Fruit fly (Drosophila melanogaster) whole organism, embryonic: ENCODE results near the gene CG5808.

ENCODE experiments used
- Atf-2 ChIP-seq: fragments of 200-800 bp; sonication (Bioruptor generic); optimal IDR thresholded peaks from 2 replicates; lab custom pipeline; 2016; ENCODE audit warnings: missing biosample characterization, missing genetic modification characterization
- Bgb ChIP-seq: fragments of 200-800 bp; sonication (Bioruptor generic); IDR thresholded peaks from 2 replicates; pipeline ENCODE4 v1.3.6; 2022; ENCODE audit warnings: missing biosample characterization, missing genetic modification characterization; ENCODE audit not compliant: partially characterized antibody
- CG10543 ChIP-seq: fragments of 200-800 bp; sonication (Bioruptor generic); optimal IDR thresholded peaks from 3 replicates; lab custom pipeline; 2017; ENCODE audit warnings: missing biosample characterization, mild to moderate bottlenecking, missing genetic modification characterization, moderate library complexity
- CG12155 ChIP-seq: fragments of 200-800 bp; sonication (Bioruptor generic); optimal IDR thresholded peaks from 3 replicates; lab custom pipeline; 2016; ENCODE audit warnings: missing biosample characterization, missing genetic modification characterization
- CG12942 ChIP-seq: fragments of 200-800 bp; sonication (Bioruptor generic); optimal IDR thresholded peaks from 3 replicates; lab custom pipeline; 2016; ENCODE audit warnings: missing biosample characterization, missing genetic modification characterization
- CG13424 ChIP-seq: fragments of 200-800 bp; sonication (Bioruptor generic); optimal IDR thresholded peaks from 2 replicates; lab custom pipeline; 2019; ENCODE audit warnings: missing biosample characterization, mild to moderate bottlenecking, missing genetic modification characterization, moderate library complexity
- CG16813 ChIP-seq: fragments of 200-800 bp; sonication (Bioruptor generic); IDR thresholded peaks from 3 replicates; pipeline ENCODE4 v1.3.6; 2022; ENCODE audit warnings: missing biosample characterization, missing genetic modification characterization; ENCODE audit not compliant: partially characterized antibody
- CG17568 ChIP-seq: fragments of 200-800 bp; sonication (Bioruptor generic); optimal IDR thresholded peaks from 2 replicates; lab custom pipeline; 2018; ENCODE audit warnings: missing biosample characterization, mild to moderate bottlenecking, missing genetic modification characterization, moderate library complexity
- CG31441 ChIP-seq: fragments of 200-800 bp; sonication (Bioruptor generic); IDR thresholded peaks from 2 replicates; pipeline ENCODE4 v1.3.6; 2022; ENCODE audit warnings: missing biosample characterization, missing genetic modification characterization
- CG3163 ChIP-seq: fragments of 200-800 bp; sonication (Bioruptor generic); optimal IDR thresholded peaks from 3 replicates; lab custom pipeline; 2016; ENCODE audit warnings: missing biosample characterization, missing genetic modification characterization
- CG33213 ChIP-seq: fragments of 200-800 bp; sonication (Bioruptor generic); optimal IDR thresholded peaks from 3 replicates; lab custom pipeline; 2016; ENCODE audit warnings: missing biosample characterization, missing genetic modification characterization
- CG3838 ChIP-seq: fragments of 200-800 bp; sonication (Bioruptor generic); optimal IDR thresholded peaks from 3 replicates; lab custom pipeline; 2016; ENCODE audit warnings: missing biosample characterization, missing genetic modification characterization
- CG4707 ChIP-seq: fragments of 200-800 bp; sonication (Bioruptor generic); optimal IDR thresholded peaks from 2 replicates; lab custom pipeline; 2018; ENCODE audit warnings: missing biosample characterization, mild to moderate bottlenecking, missing genetic modification characterization, moderate library complexity
- CG6765 ChIP-seq: fragments of 200-800 bp; sonication (Bioruptor generic); optimal IDR thresholded peaks from 3 replicates; lab custom pipeline; 2017; ENCODE audit warnings: missing biosample characterization, mild to moderate bottlenecking, missing genetic modification characterization
- CG7928 ChIP-seq: fragments of 200-800 bp; sonication (Bioruptor generic); optimal IDR thresholded peaks from 2 replicates; lab custom pipeline; 2017; ENCODE audit warnings: missing biosample characterization, mild to moderate bottlenecking, missing genetic modification characterization
- CG8359 ChIP-seq: fragments of 200-800 bp; sonication (Bioruptor generic); optimal IDR thresholded peaks from 2 replicates; lab custom pipeline; 2017; ENCODE audit warnings: missing biosample characterization, mild to moderate bottlenecking, missing genetic modification characterization, borderline replicate concordance
- CG9876 ChIP-seq: fragments of 200-800 bp; sonication (Bioruptor generic); optimal IDR thresholded peaks from 2 replicates; lab custom pipeline; 2016; ENCODE audit warnings: missing biosample characterization, missing genetic modification characterization
- CrebB ChIP-seq: fragments of 200-800 bp; sonication (Bioruptor generic); optimal IDR thresholded peaks from 3 replicates; lab custom pipeline; 2018; ENCODE audit warnings: missing biosample characterization, mild to moderate bottlenecking, missing genetic modification characterization
- Eip74EF ChIP-seq, 2 experiments: fragments of 200-800 bp in 1 of 2; fragments of >200 bp in 1 of 2; sonication (Bioruptor generic) in 1 of 2; optimal IDR thresholded peaks; 2 replicates each; lab custom pipeline; 2017 to 2019; ENCODE audit warnings: missing biosample characterization in 2 of 2, missing genetic modification characterization in 2 of 2, mild to moderate bottlenecking in 1 of 2, moderate library complexity in 1 of 2
- H15 ChIP-seq: fragments of 200-800 bp; sonication (Bioruptor generic); IDR thresholded peaks from 3 replicates; pipeline ENCODE4 v1.3.6; 2022; ENCODE audit warnings: missing biosample characterization, missing genetic modification characterization
- H2.0 ChIP-seq: fragments of 200-800 bp; sonication (Bioruptor generic); IDR thresholded peaks from 2 replicates; pipeline ENCODE4 v1.3.6; 2022; ENCODE audit warnings: missing biosample characterization, missing genetic modification characterization
- Hmr ChIP-seq: fragments of 200-800 bp; sonication (Bioruptor generic); optimal IDR thresholded peaks from 3 replicates; lab custom pipeline; 2017; ENCODE audit warnings: mild to moderate bottlenecking, missing biosample characterization, missing genetic modification reagents, missing genetic modification characterization
- Hmx ChIP-seq: fragments of 200-800 bp; sonication (Bioruptor generic); optimal IDR thresholded peaks from 2 replicates; lab custom pipeline; 2016; ENCODE audit warnings: missing biosample characterization, missing genetic modification characterization
- Lhr ChIP-seq: fragments of 200-800 bp; sonication (Bioruptor generic); optimal IDR thresholded peaks from 3 replicates; lab custom pipeline; 2017; ENCODE audit warnings: mild to moderate bottlenecking, missing biosample characterization, missing genetic modification reagents, missing genetic modification characterization
- Lim3 ChIP-seq: fragments of 200-800 bp; sonication (Bioruptor generic); IDR thresholded peaks from 2 replicates; pipeline ENCODE4 v1.3.6; 2022; ENCODE audit warnings: missing biosample characterization, missing genetic modification characterization
- Max ChIP-seq: fragments of 200-800 bp; sonication (Bioruptor generic); optimal IDR thresholded peaks from 2 replicates; lab custom pipeline; 2016; ENCODE audit warnings: missing biosample characterization, mild to moderate bottlenecking, missing genetic modification characterization
- Oaz ChIP-seq: fragments of 200-800 bp; sonication (Bioruptor generic); IDR thresholded peaks from 2 replicates; pipeline ENCODE4 v1.3.6; 2022; ENCODE audit warnings: missing biosample characterization, missing genetic modification characterization
- ab ChIP-seq: fragments of 200-800 bp; sonication (Bioruptor generic); optimal IDR thresholded peaks from 2 replicates; lab custom pipeline; 2016; ENCODE audit warnings: missing biosample characterization, missing genetic modification characterization
- abd-A ChIP-seq: fragments of 200-800 bp; sonication (Bioruptor generic); optimal IDR thresholded peaks from 3 replicates; lab custom pipeline; 2019; ENCODE audit warnings: missing biosample characterization, mild to moderate bottlenecking, missing genetic modification characterization, moderate library complexity
- ase ChIP-seq: fragments of 200-800 bp; sonication (Bioruptor generic); IDR thresholded peaks from 3 replicates; pipeline ENCODE4 v1.3.6; 2022; ENCODE audit warnings: missing biosample characterization, missing genetic modification characterization
- chinmo ChIP-seq: fragments of 200-800 bp; sonication (Bioruptor generic); IDR thresholded peaks from 4 replicates; pipeline ENCODE4 v1.3.6; 2022; ENCODE audit warnings: missing biosample characterization, missing genetic modification characterization; ENCODE audit not compliant: partially characterized antibody
- danr ChIP-seq: fragments of 200-800 bp; sonication (Bioruptor generic); IDR thresholded peaks from 2 replicates; pipeline ENCODE4 v1.3.6; 2022; ENCODE audit warnings: missing biosample characterization, missing genetic modification characterization
- dati ChIP-seq: fragments of 200-800 bp; sonication (Bioruptor generic); IDR thresholded peaks from 2 replicates; pipeline ENCODE4 v1.3.6; 2022; ENCODE audit warnings: missing biosample characterization, missing genetic modification characterization
- emc ChIP-seq: fragments of 200-800 bp; sonication (Bioruptor generic); optimal IDR thresholded peaks from 2 replicates; lab custom pipeline; 2016; ENCODE audit warnings: missing biosample characterization, missing genetic modification characterization
- ems ChIP-seq: fragments of 200-800 bp; sonication (Bioruptor generic); optimal IDR thresholded peaks from 3 replicates; lab custom pipeline; 2016; ENCODE audit warnings: missing biosample characterization, missing genetic modification characterization
- esg ChIP-seq: fragments of 200-800 bp; sonication (Bioruptor generic); conservative IDR thresholded peaks from 2 replicates; pipeline ENCODE4 v1.3.6; 2022; ENCODE audit warnings: missing biosample characterization, missing genetic modification characterization
- ind ChIP-seq: fragments of 200-800 bp; sonication (Bioruptor generic); optimal IDR thresholded peaks from 3 replicates; lab custom pipeline; 2016; ENCODE audit warnings: missing biosample characterization, missing genetic modification characterization
- insv ChIP-seq, 2 experiments: fragments of 200-800 bp; sonication (Bioruptor generic); optimal IDR thresholded peaks; 3 replicates each; lab custom pipeline; 2016 to 2018; ENCODE audit warnings: missing biosample characterization in 2 of 2, missing genetic modification characterization in 2 of 2
- jumu ChIP-seq: fragments of 200-800 bp; sonication (Bioruptor generic); optimal IDR thresholded peaks from 3 replicates; lab custom pipeline; 2016; ENCODE audit warnings: missing biosample characterization, missing genetic modification characterization
- kah ChIP-seq: fragments of 200-800 bp; sonication (Bioruptor generic); optimal IDR thresholded peaks from 2 replicates; lab custom pipeline; 2018; ENCODE audit warnings: missing biosample characterization, mild to moderate bottlenecking, missing genetic modification characterization
- mam ChIP-seq: fragments of 200-800 bp; sonication (Bioruptor generic); optimal IDR thresholded peaks from 3 replicates; lab custom pipeline; 2016; ENCODE audit warnings: missing biosample characterization, missing genetic modification characterization
- nau ChIP-seq: fragments of 200-800 bp; sonication (Bioruptor generic); optimal IDR thresholded peaks from 3 replicates; lab custom pipeline; 2017; ENCODE audit warnings: missing biosample characterization, mild to moderate bottlenecking, missing genetic modification characterization, missing genetic modification reagents
- pita ChIP-seq: fragments of 200-800 bp; sonication (Bioruptor generic); optimal IDR thresholded peaks from 2 replicates; lab custom pipeline; 2017; ENCODE audit warnings: missing biosample characterization, mild to moderate bottlenecking, missing genetic modification characterization
- run ChIP-seq: fragments of 200-800 bp; sonication (Bioruptor generic); optimal IDR thresholded peaks from 3 replicates; lab custom pipeline; 2018; ENCODE audit warnings: missing biosample characterization, mild to moderate bottlenecking, missing genetic modification characterization
- seq ChIP-seq: fragments of 200-800 bp; sonication (Bioruptor generic); IDR thresholded peaks from 2 replicates; pipeline ENCODE4 v1.3.6; 2022; ENCODE audit warnings: missing biosample characterization, missing genetic modification characterization
- ssp ChIP-seq: fragments of 200-800 bp; sonication (Bioruptor generic); IDR thresholded peaks from 2 replicates; pipeline ENCODE4 v1.3.6; 2022; ENCODE audit warnings: missing biosample characterization, missing genetic modification characterization
- tio ChIP-seq: fragments of 200-800 bp; sonication (Bioruptor generic); optimal IDR thresholded peaks from 2 replicates; lab custom pipeline; 2017; ENCODE audit warnings: missing biosample characterization, missing genetic modification characterization, inconsistent platforms
- toy ChIP-seq: fragments of 200-800 bp; sonication (Bioruptor generic); IDR thresholded peaks from 2 replicates; pipeline ENCODE4 v1.3.6; 2022; ENCODE audit warnings: missing biosample characterization, missing genetic modification characterization
- unpg ChIP-seq: fragments of 200-800 bp; sonication (Bioruptor generic); optimal IDR thresholded peaks from 3 replicates; lab custom pipeline; 2018; ENCODE audit warnings: missing biosample characterization, mild to moderate bottlenecking, missing genetic modification characterization, moderate library complexity
- yki ChIP-seq: fragments of >200 bp; optimal IDR thresholded peaks from 3 replicates; lab custom pipeline; 2018

The CG5808 gene

DNA sequence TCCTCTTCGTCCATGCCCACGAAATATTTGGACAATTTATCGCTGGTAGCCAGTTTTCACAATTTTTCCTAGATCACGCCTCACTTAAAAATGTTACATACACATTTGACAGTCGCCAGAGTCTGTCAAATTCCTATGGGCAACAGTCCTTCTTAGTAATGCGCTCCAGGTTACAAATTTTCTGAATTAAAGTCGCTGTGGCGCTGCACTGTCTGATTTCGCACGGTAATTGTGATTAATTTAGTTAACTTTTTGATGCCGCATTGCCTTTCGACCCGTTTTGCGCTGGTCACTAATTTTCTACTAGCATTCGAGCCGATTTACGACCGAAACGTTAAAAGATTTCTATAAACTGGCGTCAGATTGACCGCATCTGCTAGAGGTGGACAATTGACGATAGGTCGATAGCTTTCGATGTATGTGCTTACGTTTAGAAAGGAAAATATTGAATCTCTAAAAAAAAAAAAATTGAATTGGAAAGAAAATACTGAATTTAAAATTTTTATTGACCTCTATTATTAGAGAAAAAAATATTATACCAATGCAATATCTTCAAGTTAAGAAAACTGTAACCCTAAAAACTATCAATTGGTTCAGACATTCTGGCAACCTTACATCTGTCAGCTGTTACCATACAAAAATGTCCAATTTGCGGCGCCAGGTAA is 3.0 kb downstream of the CG5808 start, which contains the start of the genes lili and CG34150 (continued):
- TF ChIP-seq CG8359 (GFP tag; lab: Kevin White, UChicago), result no peak
- TF ChIP-seq Bgb (GFP tag; lab: Robert Waterston, UW), result peak; percentile 74
- no peak for TF ChIP-seq danr (GFP tag; lab: Robert Waterston, UW)
- TF ChIP-seq esg (GFP tag; lab: Robert Waterston, UW), result peak; percentile 64
- TF ChIP-seq CG16813 (GFP tag; lab: Robert Waterston, UW), result peak; percentile 78
- peak; percentile 71 for TF ChIP-seq ssp
- TF ChIP-seq toy (GFP tag; lab: Robert Waterston, UW), result no peak
- TF ChIP-seq Max, result peak; percentile 79
- no peak for TF ChIP-seq abd-A
- peak; percentile 37; the same call in 1 of the 2 replicates for TF ChIP-seq seq (GFP tag; lab: Robert Waterston, UW)
- peak; percentile 62 for TF ChIP-seq Atf-2
- no peak for TF ChIP-seq dati (GFP tag; lab: Robert Waterston, UW)
- peak; percentile 54 for TF ChIP-seq tio
- no peak for TF ChIP-seq nau (GFP tag; lab: Kevin White, UChicago)
- TF ChIP-seq CG6765, result peak; percentile 10
- TF ChIP-seq jumu (GFP tag; lab: Kevin White, UChicago), result peak; percentile 33
- no peak for TF ChIP-seq ase
- peak; percentile 66; the same call in 2 of the 3 replicates for TF ChIP-seq H15 (GFP tag; lab: Robert Waterston, UW)
- TF ChIP-seq emc, result peak; percentile 28
- TF ChIP-seq Lim3 (GFP tag; lab: Robert Waterston, UW), result no peak
- no peak for TF ChIP-seq CG9876 (GFP tag; lab: Kevin White, UChicago)
- peak; percentile 80 for TF ChIP-seq mam
- peak in 1 of 2 experiments; percentile 32 for TF ChIP-seq insv (GFP tag; optimal IDR thresholded peaks at IDR 0.05; lab: Kevin White, UChicago)
- 0 out of 2 replicates have a peak, but pooled peaks have one; percentile 25 for TF ChIP-seq H2.0 (GFP tag; lab: Robert Waterston, UW)
- TF ChIP-seq run (tag; lab: Kevin White, UChicago), result no peak
- TF ChIP-seq CG17568 (GFP tag; lab: Kevin White, UChicago), result no peak
- TF ChIP-seq ab, result no peak
- TF ChIP-seq Lhr (GFP tag; lab: Kevin White, UChicago), result peak; percentile 58
- peak; percentile 70 for TF ChIP-seq ems
- TF ChIP-seq CG4707, result no peak
- TF ChIP-seq CG13424 (tag; lab: Kevin White, UChicago), result peak; percentile 89
- peak; percentile 67 for TF ChIP-seq CG3838 (GFP tag; lab: Kevin White, UChicago)
- no peak for TF ChIP-seq yki (lab: Kevin White, UChicago)
- peak; percentile 54 for TF ChIP-seq CG33213 (GFP tag; lab: Kevin White, UChicago)
- TF ChIP-seq CG12942 (GFP tag; lab: Kevin White, UChicago), result peak; percentile 74
- TF ChIP-seq Eip74EF (GFP tag; optimal IDR thresholded peaks at IDR 0.05; lab: Kevin White, UChicago), result no peak
- TF ChIP-seq CG31441 (GFP tag; lab: Robert Waterston, UW), result peak; percentile 78
- peak; percentile 73 for TF ChIP-seq ind (GFP tag; lab: Kevin White, UChicago)
- TF ChIP-seq unpg (GFP tag; lab: Kevin White, UChicago), result peak; percentile 71
- peak; percentile 30 for TF ChIP-seq Hmx
- peak; percentile 58 for TF ChIP-seq Hmr
- TF ChIP-seq CG3163 (GFP tag; lab: Kevin White, UChicago), result peak; percentile 34
- peak; percentile 71 for TF ChIP-seq CG10543 (GFP tag; lab: Kevin White, UChicago)
- no peak for TF ChIP-seq kah
- TF ChIP-seq chinmo, result no peak
- TF ChIP-seq CG12155, result peak; percentile 82
- TF ChIP-seq CrebB, result no peak
- TF ChIP-seq pita (GFP tag; lab: Kevin White, UChicago), result no peak
- TF ChIP-seq CG7928 (GFP tag; lab: Kevin White, UChicago), result peak; percentile 54
- TF ChIP-seq Oaz, result 0 out of 2 replicates have a peak, but pooled peaks have one; percentile 55
